Worm (Caenorhabditis elegans) whole organism, L1 larva: ENCODE results near the gene rabn-5.

Source experiments
- C04F5.9 ChIP-seq: sonication (generic microtip); optimal IDR thresholded peaks from 2 replicates; lab custom pipeline; 2016; ENCODE audit warnings: missing genetic modification characterization, missing compliant biosample characterization
- C16A3.4 ChIP-seq: fragments of 150-350 bp; optimal IDR thresholded peaks from 2 replicates; lab custom pipeline; 2014; ENCODE audit warnings: missing biosample characterization, missing genetic modification characterization
- Y116A8C.19 ChIP-seq: sonication (generic microtip); optimal IDR thresholded peaks from 2 replicates; lab custom pipeline; 2016; ENCODE audit warnings: missing compliant biosample characterization, missing genetic modification characterization, borderline replicate concordance
- aly-2 ChIP-seq: fragments of 150-350 bp; optimal IDR thresholded peaks from 2 replicates; lab custom pipeline; 2014; ENCODE audit warnings: missing biosample characterization, missing genetic modification characterization
- ama-1 ChIP-seq: fragments of 150-350 bp; optimal IDR thresholded peaks from 2 replicates; lab custom pipeline; 2014
- blmp-1 ChIP-seq: fragments of 150-350 bp; optimal IDR thresholded peaks from 2 replicates; lab custom pipeline; 2014; ENCODE audit warnings: missing biosample characterization, missing genetic modification characterization
- ceh-63 ChIP-seq: fragments of 200-800 bp; sonication (Bioruptor generic); optimal IDR thresholded peaks from 2 replicates; lab custom pipeline; 2018; ENCODE audit warnings: mild to moderate bottlenecking, missing genetic modification characterization, missing compliant biosample characterization
- ceh-8 ChIP-seq: fragments of 200-800 bp; sonication (Bioruptor generic); optimal IDR thresholded peaks from 2 replicates; lab custom pipeline; 2018; ENCODE audit warnings: mild to moderate bottlenecking, missing genetic modification characterization, moderate library complexity, missing compliant biosample characterization
- ceh-82 ChIP-seq, 3 experiments: fragments of 150-350 bp in 1 of 3; sonication (generic microtip) in 2 of 3; optimal IDR thresholded peaks; 2 replicates each; lab custom pipeline; 2014 to 2017; ENCODE audit warnings: missing biosample characterization in 3 of 3, missing genetic modification characterization in 3 of 3
- ceh-88 ChIP-seq: fragments of 200-800 bp; sonication (Bioruptor generic); IDR thresholded peaks from 2 replicates; pipeline ENCODE4 v1.3.6; 2022; ENCODE audit warnings: missing genetic modification characterization, missing compliant biosample characterization
- dpl-1 ChIP-seq, 3 experiments: fragments of 150-350 bp in 2 of 3; sonication (generic microtip) in 1 of 3; optimal IDR thresholded peaks; 2 replicates each; lab custom pipeline; 2014 to 2017; ENCODE audit warnings: missing biosample characterization in 3 of 3, missing genetic modification characterization in 3 of 3, missing genetic modification reagents in 3 of 3
- efl-1 ChIP-seq, 4 experiments: fragments of 150-350 bp; optimal IDR thresholded peaks in 3 of 4; peaks in 1 of 4; 1 replicate in 1 of 4; 2 replicates in 3 of 4; lab custom pipeline; 2014; ENCODE audit warnings: missing biosample characterization in 2 of 4, missing genetic modification characterization in 2 of 4, missing genetic modification reagents in 2 of 4
- egl-13 ChIP-seq: sonication (generic microtip); optimal IDR thresholded peaks from 2 replicates; lab custom pipeline; 2016; ENCODE audit warnings: missing genotype, missing genetic modification reagents, missing genetic modification characterization, missing compliant biosample characterization
- egl-27 ChIP-seq, 2 experiments: fragments of 150-350 bp in 1 of 2; sonication (generic microtip); optimal IDR thresholded peaks; 3 replicates each; lab custom pipeline; 2017 to 2018; ENCODE audit warnings: missing biosample characterization in 2 of 2, missing genetic modification characterization in 2 of 2, missing genetic modification reagents in 2 of 2
- elt-3 ChIP-seq, 6 experiments: fragments of 150-350 bp in 1 of 6; sonication (generic microtip); optimal IDR thresholded peaks; 2 replicates each; lab custom pipeline; 2017 to 2018; ENCODE audit warnings: missing biosample characterization in 6 of 6, missing genetic modification characterization in 6 of 6, inconsistent platforms in 1 of 6
- ets-5 ChIP-seq: fragments of 200-800 bp; sonication (Bioruptor generic); IDR thresholded peaks from 2 replicates; pipeline ENCODE4 v1.3.6; 2022; ENCODE audit warnings: missing genetic modification characterization, missing compliant biosample characterization
- fos-1 ChIP-seq: fragments of 150-350 bp; optimal IDR thresholded peaks from 2 replicates; lab custom pipeline; 2014; ENCODE audit warnings: missing biosample characterization, missing genetic modification characterization
- grh-1 ChIP-seq: fragments of 200-800 bp; sonication (Bioruptor generic); IDR thresholded peaks from 2 replicates; pipeline ENCODE4 v1.3.6; 2022; ENCODE audit warnings: missing genetic modification reagents, missing genetic modification characterization, missing compliant biosample characterization
- hlh-17 ChIP-seq: fragments of 200-800 bp; sonication (Bioruptor generic); optimal IDR thresholded peaks from 2 replicates; lab custom pipeline; 2018; ENCODE audit warnings: missing genetic modification characterization, mild to moderate bottlenecking, missing compliant biosample characterization, moderate library complexity, borderline replicate concordance
- hlh-4 ChIP-seq: sonication (generic microtip); optimal IDR thresholded peaks from 2 replicates; lab custom pipeline; 2016; ENCODE audit warnings: mild to moderate bottlenecking, missing genetic modification characterization, missing compliant biosample characterization
- irx-1 ChIP-seq: sonication (generic microtip); optimal IDR thresholded peaks from 2 replicates; lab custom pipeline; 2016; ENCODE audit warnings: missing genetic modification characterization, missing compliant biosample characterization
- jun-1 ChIP-seq: fragments of 150-350 bp; optimal IDR thresholded peaks from 2 replicates; lab custom pipeline; 2014; ENCODE audit warnings: missing biosample characterization, missing genetic modification reagents, missing genetic modification characterization
- lin-13 ChIP-seq: fragments of 150-350 bp; optimal IDR thresholded peaks from 2 replicates; lab custom pipeline; 2014; ENCODE audit warnings: missing biosample characterization, missing genetic modification reagents, missing genetic modification characterization
- lin-15B ChIP-seq: fragments of 150-350 bp; sonication (generic microtip); optimal IDR thresholded peaks from 3 replicates; lab custom pipeline; 2014; ENCODE audit warnings: missing biosample characterization, missing genetic modification characterization
- lir-3 ChIP-seq: sonication (generic microtip); optimal IDR thresholded peaks from 2 replicates; lab custom pipeline; 2016; ENCODE audit warnings: mild to moderate bottlenecking, missing genetic modification characterization, moderate library complexity, missing compliant biosample characterization; ENCODE audit not compliant: poor library complexity
- mdl-1 ChIP-seq, 2 experiments: fragments of 150-350 bp; optimal IDR thresholded peaks; 2 replicates each; lab custom pipeline; 2014 to 2017; ENCODE audit warnings: missing biosample characterization in 2 of 2, missing genetic modification characterization in 2 of 2, inconsistent platforms in 1 of 2
- mef-2 ChIP-seq: fragments of 150-350 bp; optimal IDR thresholded peaks from 2 replicates; lab custom pipeline; 2014; ENCODE audit warnings: missing biosample characterization, missing genetic modification characterization
- mep-1 ChIP-seq: fragments of 150-350 bp; optimal IDR thresholded peaks from 2 replicates; lab custom pipeline; 2014; ENCODE audit warnings: missing biosample characterization, missing genetic modification characterization
- nhr-11 ChIP-seq: fragments of 150-350 bp; optimal IDR thresholded peaks from 2 replicates; lab custom pipeline; 2014; ENCODE audit warnings: missing biosample characterization, missing genetic modification characterization
- nhr-12 ChIP-seq: sonication (generic microtip); optimal IDR thresholded peaks from 2 replicates; lab custom pipeline; 2017; ENCODE audit warnings: missing biosample characterization, missing genetic modification characterization
- nhr-20 ChIP-seq: sonication (generic microtip); optimal IDR thresholded peaks from 2 replicates; lab custom pipeline; 2016; ENCODE audit warnings: mild to moderate bottlenecking, missing genetic modification characterization, missing compliant biosample characterization
- nhr-237 ChIP-seq: fragments of 150-350 bp; optimal IDR thresholded peaks from 2 replicates; lab custom pipeline; 2014; ENCODE audit warnings: missing biosample characterization, missing genetic modification characterization
- nhr-28 ChIP-seq: fragments of 150-350 bp; optimal IDR thresholded peaks from 2 replicates; lab custom pipeline; 2014; ENCODE audit warnings: missing biosample characterization, missing genetic modification characterization
- nhr-71 ChIP-seq: sonication (generic microtip); optimal IDR thresholded peaks from 2 replicates; lab custom pipeline; 2016; ENCODE audit warnings: mild to moderate bottlenecking, missing genetic modification characterization, moderate library complexity, missing compliant biosample characterization
- nhr-77 ChIP-seq: fragments of 150-350 bp; optimal IDR thresholded peaks from 2 replicates; lab custom pipeline; 2014; ENCODE audit warnings: missing biosample characterization, missing genetic modification characterization
- nhr-84 ChIP-seq: sonication (generic microtip); optimal IDR thresholded peaks from 2 replicates; lab custom pipeline; 2017; ENCODE audit warnings: missing biosample characterization, missing genetic modification characterization
- nhr-85 ChIP-seq: sonication (generic microtip); peaks from one replicate; lab custom pipeline; 2016; ENCODE audit warnings: missing genetic modification characterization, inconsistent platforms, missing compliant biosample characterization
- nhr-90 ChIP-seq: sonication (generic microtip); optimal IDR thresholded peaks from 2 replicates; lab custom pipeline; 2016; ENCODE audit warnings: mild to moderate bottlenecking, missing genetic modification characterization, missing compliant biosample characterization; ENCODE audit not compliant: poor library complexity
- pag-3 ChIP-seq: sonication (generic microtip); optimal IDR thresholded peaks from 2 replicates; lab custom pipeline; 2017; ENCODE audit warnings: missing genetic modification characterization, mild to moderate bottlenecking, missing compliant biosample characterization, antibody characterized with exemption, borderline replicate concordance; ENCODE audit not compliant: insufficient read depth
- pax-3 ChIP-seq: fragments of 200-800 bp; sonication (Bioruptor generic); optimal IDR thresholded peaks from 2 replicates; lab custom pipeline; 2018; ENCODE audit warnings: mild to moderate bottlenecking, missing genetic modification characterization, moderate library complexity, missing compliant biosample characterization
- pqm-1 ChIP-seq: sonication (generic microtip); optimal IDR thresholded peaks from 3 replicates; lab custom pipeline; 2017; ENCODE audit warnings: missing biosample characterization, missing genetic modification characterization
- rnt-1 ChIP-seq: sonication (generic microtip); optimal IDR thresholded peaks from 2 replicates; lab custom pipeline; 2016; ENCODE audit warnings: mild to moderate bottlenecking, missing genetic modification characterization, moderate library complexity, missing compliant biosample characterization
- snpc-4 ChIP-seq: fragments of 150-350 bp; optimal IDR thresholded peaks from 2 replicates; lab custom pipeline; 2014; ENCODE audit warnings: missing biosample characterization, missing genetic modification characterization
- snu-23 ChIP-seq: sonication (generic microtip); optimal IDR thresholded peaks from 2 replicates; lab custom pipeline; 2016; ENCODE audit warnings: missing genetic modification characterization, missing compliant biosample characterization
- swsn-7 ChIP-seq: sonication (generic microtip); optimal IDR thresholded peaks from 2 replicates; lab custom pipeline; 2016; ENCODE audit warnings: missing genetic modification characterization, missing compliant biosample characterization
- unc-130 ChIP-seq: fragments of 150-350 bp; optimal IDR thresholded peaks from 2 replicates; lab custom pipeline; 2017; ENCODE audit warnings: missing biosample characterization, missing genetic modification characterization, inconsistent platforms
- unc-62 ChIP-seq: fragments of 150-350 bp; optimal IDR thresholded peaks from 2 replicates; lab custom pipeline; 2014; ENCODE audit warnings: missing biosample characterization, missing genetic modification reagents, missing genetic modification characterization
- vab-15 ChIP-seq: sonication (generic microtip); optimal IDR thresholded peaks from 2 replicates; lab custom pipeline; 2017; ENCODE audit warnings: missing genotype, mild to moderate bottlenecking, missing genetic modification characterization, missing compliant biosample characterization
- xbp-1 ChIP-seq: sonication (generic microtip); optimal IDR thresholded peaks from 2 replicates; lab custom pipeline; 2016; ENCODE audit warnings: missing genetic modification characterization, missing compliant biosample characterization
- zip-4 ChIP-seq: fragments of 200-800 bp; sonication (Bioruptor generic); optimal IDR thresholded peaks from 2 replicates; lab custom pipeline; 2018; ENCODE audit warnings: mild to moderate bottlenecking, missing genetic modification characterization, moderate library complexity, missing compliant biosample characterization
- ztf-4 ChIP-seq: fragments of 150-350 bp; optimal IDR thresholded peaks from 2 replicates; lab custom pipeline; 2014; ENCODE audit warnings: missing biosample characterization, missing genetic modification characterization

The rabn-5 gene

DNA sequence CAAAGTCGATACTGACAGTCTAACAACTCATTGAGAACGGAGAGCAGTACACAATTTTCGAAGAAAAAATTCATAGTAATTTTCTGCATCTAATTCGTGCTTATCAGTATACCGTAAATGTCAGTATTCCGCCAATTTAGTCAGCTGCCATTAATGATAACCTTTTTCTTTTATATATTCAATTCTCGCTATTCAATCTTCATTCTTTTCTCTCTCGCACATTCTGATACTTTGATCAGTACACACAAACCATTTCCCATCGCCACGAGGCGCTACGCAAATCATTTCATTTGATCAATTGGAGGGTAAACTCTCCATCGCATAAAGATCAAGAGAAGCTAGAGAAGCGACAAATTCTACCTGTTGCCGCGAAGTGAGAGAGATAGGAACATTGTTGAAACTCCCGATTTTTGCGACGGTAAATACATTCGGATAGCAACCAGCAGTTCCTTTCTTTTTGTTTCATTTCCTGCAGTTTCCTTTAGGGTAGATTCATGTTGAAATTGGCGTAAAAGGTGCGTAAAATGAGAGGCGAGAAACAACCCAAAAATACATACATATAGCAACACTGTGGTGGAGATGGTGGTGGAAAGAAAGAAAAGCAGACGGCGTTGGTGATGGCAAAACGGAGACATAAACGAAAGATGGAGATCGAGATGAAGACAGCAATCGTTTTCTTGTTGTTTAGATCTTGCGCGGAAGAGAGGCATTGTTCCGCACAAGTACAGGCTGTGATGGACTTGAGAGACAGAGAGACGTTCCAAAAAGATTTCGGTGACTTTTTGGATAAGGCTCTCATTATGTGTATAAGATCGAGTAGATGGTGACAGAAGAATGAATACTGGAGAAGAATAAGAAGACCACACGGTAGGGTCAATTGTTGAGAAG is 25.9 kb upstream of the rabn-5 start (continued):
- TF ChIP-seq mef-2 (tag; lab: Kevin White, UChicago), result no peak
- no peak for TF ChIP-seq swsn-7 (tag; lab: Kevin White, UChicago)
- TF ChIP-seq ceh-82 (tag; optimal IDR thresholded peaks at IDR 0.05; lab: Kevin White, UChicago), result peak in 1 of 3 experiments; percentile 18
- TF ChIP-seq C16A3.4 (tag; lab: Kevin White, UChicago), result peak; percentile 52
- TF ChIP-seq ceh-88 (GFP tag; lab: Robert Waterston, UW), result no peak
- TF ChIP-seq nhr-90 (tag; lab: Kevin White, UChicago), result peak; percentile 62
- TF ChIP-seq irx-1 (tag; lab: Kevin White, UChicago), result no peak
- no peak for TF ChIP-seq lir-3 (tag; lab: Kevin White, UChicago)
- TF ChIP-seq snpc-4 (tag; lab: Kevin White, UChicago), result no peak
- peak in 1 of 2 experiments; percentile 1 for TF ChIP-seq efl-1 (optimal IDR thresholded peaks at IDR 0.05; lab: Kevin White, UChicago)
- TF ChIP-seq efl-1 (GFP tag; optimal IDR thresholded peaks at IDR 0.05 in 1 of 2; lab: Kevin White, UChicago), result no peak
- no peak for TF ChIP-seq hlh-4 (tag; lab: Kevin White, UChicago)
- TF ChIP-seq nhr-11, result no peak
- no peak for TF ChIP-seq lin-15B
- TF ChIP-seq pag-3 (tag; lab: Kevin White, UChicago), result no peak
- TF ChIP-seq unc-62 (GFP tag; lab: Kevin White, UChicago), result no peak
- no peak for TF ChIP-seq nhr-28 (tag; lab: Kevin White, UChicago)
- TF ChIP-seq Y116A8C.19, result no peak
- peak; percentile 51 for TF ChIP-seq unc-130 (tag; lab: Kevin White, UChicago)
- no peak for TF ChIP-seq ceh-8 (GFP tag; lab: Kevin White, UChicago)
- TF ChIP-seq zip-4 (GFP tag; lab: Kevin White, UChicago), result no peak
- TF ChIP-seq jun-1 (tag; lab: Kevin White, UChicago), result no peak
- peak; percentile 79 for TF ChIP-seq nhr-85 (tag; lab: Kevin White, UChicago)
- peak; percentile 54 for TF ChIP-seq pax-3 (tag; lab: Kevin White, UChicago)
- TF ChIP-seq nhr-84 (tag; lab: Kevin White, UChicago), result no peak
- no peak for TF ChIP-seq pqm-1
- TF ChIP-seq mep-1, result peak; percentile 25
- TF ChIP-seq ceh-63 (GFP tag; lab: Kevin White, UChicago), result no peak
- no peak for TF ChIP-seq nhr-237 (tag; lab: Kevin White, UChicago)
- no peak for TF ChIP-seq egl-13
- no peak for TF ChIP-seq ztf-4 (tag; lab: Kevin White, UChicago)
- TF ChIP-seq xbp-1 (tag; lab: Kevin White, UChicago), result no peak
- peak; percentile 66 for TF ChIP-seq nhr-77 (tag; lab: Kevin White, UChicago)
- TF ChIP-seq vab-15 (tag; lab: Kevin White, UChicago), result no peak
- peak in 1 of 2 experiments; percentile 84 for TF ChIP-seq mdl-1 (tag; optimal IDR thresholded peaks at IDR 0.05; lab: Kevin White, UChicago)
- no peak for TF ChIP-seq dpl-1 (GFP tag; optimal IDR thresholded peaks at IDR 0.05; lab: Kevin White, UChicago)
- peak; percentile 76 for TF ChIP-seq nhr-71 (tag; lab: Kevin White, UChicago)
- TF ChIP-seq blmp-1 (tag; lab: Kevin White, UChicago), result peak; percentile 83
- peak in 5 of 6 experiments; percentile 14 to 76 (median 54) for TF ChIP-seq elt-3 (tag; optimal IDR thresholded peaks at IDR 0.05; lab: Kevin White, UChicago)
- TF ChIP-seq C04F5.9 (tag; lab: Kevin White, UChicago), result no peak
- peak; percentile 66 for TF ChIP-seq snu-23 (GFP tag; lab: Kevin White, UChicago)
- peak; percentile 71 for TF ChIP-seq nhr-20
- no peak for TF ChIP-seq hlh-17 (GFP tag; lab: Kevin White, UChicago)
- TF ChIP-seq lin-13, result no peak
- TF ChIP-seq ets-5 (GFP tag; lab: Robert Waterston, UW), result no peak
- no peak for TF ChIP-seq grh-1 (GFP tag; lab: Robert Waterston, UW)
- TF ChIP-seq aly-2 (tag; lab: Kevin White, UChicago), result no peak
- TF ChIP-seq ama-1 (lab: Kevin White, UChicago), result peak; percentile 70
- TF ChIP-seq egl-27 (tag; optimal IDR thresholded peaks at IDR 0.05; lab: Kevin White, UChicago), result no peak
- no peak for TF ChIP-seq fos-1 (tag; lab: Kevin White, UChicago)
- no peak for TF ChIP-seq nhr-12 (tag; lab: Kevin White, UChicago)
- no peak for TF ChIP-seq rnt-1 (tag; lab: Kevin White, UChicago)
